Fruit fly (Drosophila melanogaster) whole organism, pupa: ENCODE results near the gene CG13653.

ENCODE experiments used
- CG10348 ChIP-seq: fragments of 200-800 bp; sonication (Bioruptor generic); IDR thresholded peaks from 2 replicates; pipeline ENCODE4 v1.3.6; 2022; ENCODE audit warnings: missing biosample characterization, missing genetic modification characterization
- CG12605 ChIP-seq: fragments of 200-800 bp; sonication (Bioruptor generic); IDR thresholded peaks from 2 replicates; pipeline ENCODE4 v1.3.6; 2022; ENCODE audit warnings: missing biosample characterization, missing genetic modification characterization
- CG14655 ChIP-seq: fragments of 200-800 bp; sonication (Bioruptor generic); optimal IDR thresholded peaks from 3 replicates; lab custom pipeline; 2017; ENCODE audit warnings: mild to moderate bottlenecking, missing biosample characterization, missing genetic modification reagents, missing genetic modification characterization
- CG15710 ChIP-seq: fragments of 200-800 bp; sonication (Bioruptor generic); optimal IDR thresholded peaks from 2 replicates; lab custom pipeline; 2018; ENCODE audit warnings: missing biosample characterization, mild to moderate bottlenecking, missing genetic modification characterization, moderate library complexity
- CG17806 ChIP-seq: fragments of 200-800 bp; sonication (Bioruptor generic); optimal IDR thresholded peaks from 2 replicates; lab custom pipeline; 2018; ENCODE audit warnings: missing biosample characterization, mild to moderate bottlenecking, missing genetic modification characterization, moderate library complexity
- CG34367 ChIP-seq: fragments of 200-800 bp; sonication (Bioruptor generic); optimal IDR thresholded peaks from 2 replicates; lab custom pipeline; 2018; ENCODE audit warnings: missing biosample characterization, mild to moderate bottlenecking, missing genetic modification characterization
- CG8159 ChIP-seq: fragments of 200-800 bp; sonication (Bioruptor generic); optimal IDR thresholded peaks from 3 replicates; lab custom pipeline; 2018; ENCODE audit warnings: missing biosample characterization, mild to moderate bottlenecking, missing genetic modification characterization, moderate library complexity
- EcR ChIP-seq: fragments of 200-800 bp; sonication (Bioruptor generic); optimal IDR thresholded peaks from 3 replicates; lab custom pipeline; 2019; ENCODE audit warnings: missing biosample characterization, missing genetic modification characterization, mild to moderate bottlenecking, moderate library complexity, missing genetic modification reagents
- Pif1A ChIP-seq: fragments of 200-800 bp; sonication (Bioruptor generic); optimal IDR thresholded peaks from 3 replicates; lab custom pipeline; 2016; ENCODE audit warnings: missing biosample characterization, missing genetic modification characterization
- Pif1B ChIP-seq: fragments of 200-800 bp; sonication (Bioruptor generic); optimal IDR thresholded peaks from 3 replicates; lab custom pipeline; 2016; ENCODE audit warnings: missing biosample characterization, missing genetic modification characterization
- fd96Ca ChIP-seq: fragments of 200-800 bp; sonication (Bioruptor generic); IDR thresholded peaks from 3 replicates; pipeline ENCODE4 v1.3.6; 2022; ENCODE audit warnings: missing biosample characterization, missing genetic modification characterization
- rn ChIP-seq: fragments of 200-800 bp; sonication (Bioruptor generic); IDR thresholded peaks from 2 replicates; pipeline ENCODE4 v1.3.6; 2022; ENCODE audit warnings: missing biosample characterization, missing genetic modification characterization

dm6 chr3R:25172353-25172752, 23.0 kb upstream of the CG13653 start:
- no peak for TF ChIP-seq CG34367 (tag; lab: Kevin White, UChicago)
- TF ChIP-seq Pif1A = no peak
- TF ChIP-seq CG17806 = no peak
- no peak for TF ChIP-seq Pif1B (GFP tag; lab: Kevin White, UChicago)
- TF ChIP-seq CG14655 (GFP tag; lab: Kevin White, UChicago) = no peak
- no peak for TF ChIP-seq CG12605 (GFP tag; lab: Robert Waterston, UW)
- no peak for TF ChIP-seq CG8159 (tag; lab: Kevin White, UChicago)
- TF ChIP-seq EcR (GFP tag; lab: Kevin White, UChicago) = no peak
- no peak for TF ChIP-seq CG15710 (tag; lab: Kevin White, UChicago)
- TF ChIP-seq fd96Ca (GFP tag; lab: Robert Waterston, UW) = no peak
- TF ChIP-seq rn (GFP tag; lab: Robert Waterston, UW) = no peak
- TF ChIP-seq CG10348 (GFP tag; lab: Robert Waterston, UW) = no peak
